Fruit fly (Drosophila melanogaster) whole organism, embryonic: ENCODE measurements around the gene alpha-Est3.
A peak's percentile ranks its signal among the peaks of the same experiment; 100 is the strongest.

Source experiments
- Blimp-1 ChIP-seq: fragments of 200-800 bp; sonication (Bioruptor generic); optimal IDR thresholded peaks from 3 replicates; lab custom pipeline; 2018; ENCODE audit warnings: missing biosample characterization, missing genetic modification characterization, mild to moderate bottlenecking, moderate library complexity, missing genetic modification reagents
- CG10565 ChIP-seq: fragments of 200-800 bp; sonication (Bioruptor generic); optimal IDR thresholded peaks from 3 replicates; lab custom pipeline; 2016; ENCODE audit warnings: missing biosample characterization, mild to moderate bottlenecking, missing genetic modification characterization
- CG10979 ChIP-seq: fragments of 200-800 bp; sonication (Bioruptor generic); optimal IDR thresholded peaks from 2 replicates; lab custom pipeline; 2018; ENCODE audit warnings: missing biosample characterization, mild to moderate bottlenecking, missing genetic modification characterization, moderate library complexity
- CG13287 ChIP-seq: fragments of 200-800 bp; sonication (Bioruptor generic); IDR thresholded peaks from 2 replicates; pipeline ENCODE4 v1.3.6; 2022; ENCODE audit warnings: missing biosample characterization, missing genetic modification characterization; ENCODE audit not compliant: partially characterized antibody
- CG15073 ChIP-seq: fragments of 200-800 bp; sonication (Bioruptor generic); optimal IDR thresholded peaks from 2 replicates; lab custom pipeline; 2016; ENCODE audit warnings: missing biosample characterization, missing genetic modification characterization
- CG1603 ChIP-seq: fragments of 200-800 bp; sonication (Bioruptor generic); optimal IDR thresholded peaks from 2 replicates; lab custom pipeline; 2019; ENCODE audit warnings: missing biosample characterization, mild to moderate bottlenecking, missing genetic modification characterization, moderate library complexity
- CG18619 ChIP-seq: fragments of 200-800 bp; sonication (Bioruptor generic); optimal IDR thresholded peaks from 3 replicates; lab custom pipeline; 2017; ENCODE audit warnings: missing biosample characterization, mild to moderate bottlenecking, missing genetic modification characterization
- CG30020 ChIP-seq: fragments of 200-800 bp; optimal IDR thresholded peaks from 2 replicates; lab custom pipeline; 2019; ENCODE audit warnings: missing biosample characterization, mild to moderate bottlenecking, missing genetic modification characterization, moderate library complexity
- CG31441 ChIP-seq: fragments of 200-800 bp; sonication (Bioruptor generic); IDR thresholded peaks from 2 replicates; pipeline ENCODE4 v1.3.6; 2022; ENCODE audit warnings: missing biosample characterization, missing genetic modification characterization
- CG4424 ChIP-seq: fragments of 200-800 bp; sonication (Bioruptor generic); optimal IDR thresholded peaks from 3 replicates; lab custom pipeline; 2016; ENCODE audit warnings: missing biosample characterization, missing genetic modification characterization
- CG4707 ChIP-seq: fragments of 200-800 bp; sonication (Bioruptor generic); optimal IDR thresholded peaks from 2 replicates; lab custom pipeline; 2018; ENCODE audit warnings: missing biosample characterization, mild to moderate bottlenecking, missing genetic modification characterization, moderate library complexity
- CG6654 ChIP-seq: fragments of 200-800 bp; sonication (Bioruptor generic); optimal IDR thresholded peaks from 2 replicates; lab custom pipeline; 2017; ENCODE audit warnings: missing biosample characterization, mild to moderate bottlenecking, missing genetic modification characterization
- CG6791 ChIP-seq: fragments of 200-800 bp; sonication (Bioruptor generic); IDR thresholded peaks from 3 replicates; pipeline ENCODE4 v1.3.6; 2022; ENCODE audit warnings: missing biosample characterization, missing genetic modification characterization; ENCODE audit not compliant: partially characterized antibody
- CG7839 ChIP-seq: fragments of 200-800 bp; sonication (Bioruptor generic); optimal IDR thresholded peaks from 3 replicates; lab custom pipeline; 2018; ENCODE audit warnings: missing biosample characterization, mild to moderate bottlenecking, missing genetic modification characterization, moderate library complexity
- CG8388 ChIP-seq: fragments of 200-800 bp; sonication (Bioruptor generic); optimal IDR thresholded peaks from 2 replicates; lab custom pipeline; 2019; ENCODE audit warnings: missing biosample characterization, mild to moderate bottlenecking, missing genetic modification characterization, moderate library complexity
- ERR ChIP-seq: fragments of 200-800 bp; sonication (Bioruptor generic); optimal IDR thresholded peaks from 2 replicates; lab custom pipeline; 2016; ENCODE audit warnings: missing biosample characterization, missing genetic modification characterization
- Ets65A ChIP-seq: fragments of 200-800 bp; sonication (Bioruptor generic); peaks from one replicate; lab custom pipeline; 2016; ENCODE audit warnings: missing biosample characterization, missing genetic modification characterization
- Hr3 ChIP-seq: fragments of 200-800 bp; sonication (Bioruptor generic); optimal IDR thresholded peaks from 3 replicates; lab custom pipeline; 2016; ENCODE audit warnings: missing biosample characterization, missing genetic modification characterization
- Hr51 ChIP-seq, 2 experiments: fragments of 200-800 bp; sonication (Bioruptor generic); optimal IDR thresholded peaks; 2 replicates in 1 of 2; 3 replicates in 1 of 2; lab custom pipeline; 2016 to 2018; ENCODE audit warnings: missing biosample characterization in 2 of 2, missing genetic modification characterization in 2 of 2, mild to moderate bottlenecking in 1 of 2, moderate library complexity in 1 of 2
- Med ChIP-seq: fragments of 200-800 bp; sonication (Bioruptor generic); peaks from one replicate; lab custom pipeline; 2016; ENCODE audit warnings: missing biosample characterization, missing genetic modification characterization, mild to moderate bottlenecking, inconsistent platforms, moderate library complexity
- Nf-YA ChIP-seq: fragments of 200-800 bp; sonication (Bioruptor generic); IDR thresholded peaks from 2 replicates; pipeline ENCODE4 v1.3.6; 2022; ENCODE audit warnings: missing biosample characterization, missing genetic modification characterization
- PHDP ChIP-seq: fragments of 200-800 bp; sonication (Bioruptor generic); optimal IDR thresholded peaks from 3 replicates; lab custom pipeline; 2018; ENCODE audit warnings: missing biosample characterization, mild to moderate bottlenecking, missing genetic modification characterization, moderate library complexity
- Six4 ChIP-seq: fragments of 200-800 bp; sonication (Bioruptor generic); optimal IDR thresholded peaks from 2 replicates; lab custom pipeline; 2016; ENCODE audit warnings: missing biosample characterization, missing genetic modification characterization
- Sry-β ChIP-seq: fragments of 200-800 bp; sonication (Bioruptor generic); optimal IDR thresholded peaks from 2 replicates; lab custom pipeline; 2018; ENCODE audit warnings: missing biosample characterization, mild to moderate bottlenecking, missing genetic modification characterization, moderate library complexity
- Ssrp ChIP-seq: fragments of 200-800 bp; sonication (Bioruptor generic); optimal IDR thresholded peaks from 2 replicates; lab custom pipeline; 2018; ENCODE audit warnings: missing biosample characterization, mild to moderate bottlenecking, missing genetic modification characterization, moderate library complexity
- Xbp1 ChIP-seq: fragments of 200-800 bp; sonication (Bioruptor generic); optimal IDR thresholded peaks from 3 replicates; lab custom pipeline; 2016; ENCODE audit warnings: missing biosample characterization, mild to moderate bottlenecking, missing genetic modification characterization
- ac ChIP-seq: fragments of 200-800 bp; sonication (Bioruptor generic); optimal IDR thresholded peaks from 3 replicates; lab custom pipeline; 2017; ENCODE audit warnings: missing biosample characterization, mild to moderate bottlenecking, missing genetic modification characterization
- az2 ChIP-seq: fragments of 200-800 bp; sonication (Bioruptor generic); optimal IDR thresholded peaks from 3 replicates; lab custom pipeline; 2016; ENCODE audit warnings: missing biosample characterization, missing genetic modification characterization
- croc ChIP-seq: fragments of 200-800 bp; sonication (Bioruptor generic); conservative IDR thresholded peaks from 3 replicates; pipeline ENCODE4 v1.3.6; 2022; ENCODE audit warnings: missing biosample characterization, missing genetic modification characterization
- dati ChIP-seq: fragments of 200-800 bp; sonication (Bioruptor generic); IDR thresholded peaks from 2 replicates; pipeline ENCODE4 v1.3.6; 2022; ENCODE audit warnings: missing biosample characterization, missing genetic modification characterization
- dmrt11E ChIP-seq: fragments of 200-800 bp; sonication (Bioruptor generic); optimal IDR thresholded peaks from 3 replicates; lab custom pipeline; 2018; ENCODE audit warnings: missing biosample characterization, mild to moderate bottlenecking, missing genetic modification characterization, moderate library complexity
- dpn ChIP-seq, 2 experiments: fragments of 200-800 bp; sonication (Bioruptor generic); optimal IDR thresholded peaks; 3 replicates each; lab custom pipeline; 2016; ENCODE audit warnings: missing biosample characterization in 2 of 2, missing genetic modification characterization in 2 of 2
- esg ChIP-seq: fragments of 200-800 bp; sonication (Bioruptor generic); conservative IDR thresholded peaks from 2 replicates; pipeline ENCODE4 v1.3.6; 2022; ENCODE audit warnings: missing biosample characterization, missing genetic modification characterization
- ham ChIP-seq: fragments of 200-800 bp; sonication (Bioruptor generic); IDR thresholded peaks from 2 replicates; pipeline ENCODE4 v1.3.6; 2022; ENCODE audit warnings: missing biosample characterization, missing genetic modification characterization
- her ChIP-seq: fragments of 200-800 bp; sonication (Bioruptor generic); optimal IDR thresholded peaks from 2 replicates; lab custom pipeline; 2016; ENCODE audit warnings: missing biosample characterization, missing genetic modification characterization
- hth ChIP-seq: fragments of >200 bp; optimal IDR thresholded peaks from 2 replicates; lab custom pipeline; 2017; ENCODE audit warnings: inconsistent platforms
- jigr1 ChIP-seq: fragments of 200-800 bp; sonication (Bioruptor generic); IDR thresholded peaks from 3 replicates; pipeline ENCODE4 v1.3.6; 2022; ENCODE audit warnings: missing biosample characterization, missing genetic modification characterization
- lilli ChIP-seq: fragments of 200-800 bp; sonication (Bioruptor generic); optimal IDR thresholded peaks from 3 replicates; lab custom pipeline; 2016; ENCODE audit warnings: missing biosample characterization, missing genetic modification characterization
- lmd ChIP-seq: fragments of 200-800 bp; sonication (Bioruptor generic); IDR thresholded peaks from 2 replicates; pipeline ENCODE4 v1.3.6; 2022; ENCODE audit warnings: missing biosample characterization, missing genetic modification characterization
- mam ChIP-seq: fragments of 200-800 bp; sonication (Bioruptor generic); optimal IDR thresholded peaks from 3 replicates; lab custom pipeline; 2016; ENCODE audit warnings: missing biosample characterization, missing genetic modification characterization
- mirr ChIP-seq: fragments of 200-800 bp; sonication (Bioruptor generic); optimal IDR thresholded peaks from 3 replicates; lab custom pipeline; 2018; ENCODE audit warnings: missing biosample characterization, mild to moderate bottlenecking, missing genetic modification characterization
- pb ChIP-seq: fragments of 200-800 bp; sonication (Bioruptor generic); optimal IDR thresholded peaks from 3 replicates; lab custom pipeline; 2016; ENCODE audit warnings: missing biosample characterization, missing genetic modification characterization
- slbo ChIP-seq: fragments of 200-800 bp; sonication (Bioruptor generic); IDR thresholded peaks from 2 replicates; pipeline ENCODE4 v1.3.6; 2022; ENCODE audit warnings: missing biosample characterization, missing genetic modification characterization
- sqz ChIP-seq: fragments of 200-800 bp; sonication (Bioruptor generic); optimal IDR thresholded peaks from 3 replicates; lab custom pipeline; 2018; ENCODE audit warnings: missing biosample characterization, mild to moderate bottlenecking, missing genetic modification characterization
- tio ChIP-seq: fragments of 200-800 bp; sonication (Bioruptor generic); optimal IDR thresholded peaks from 2 replicates; lab custom pipeline; 2017; ENCODE audit warnings: missing biosample characterization, missing genetic modification characterization, inconsistent platforms
- wor ChIP-seq: fragments of 200-800 bp; sonication (Bioruptor generic); IDR thresholded peaks from 2 replicates; pipeline ENCODE4 v1.3.6; 2022; ENCODE audit warnings: missing biosample characterization, missing genetic modification characterization
- z ChIP-seq: fragments of 200-800 bp; sonication (Bioruptor generic); IDR thresholded peaks from 3 replicates; pipeline ENCODE4 v1.3.6; 2022; ENCODE audit warnings: missing biosample characterization, missing genetic modification characterization
- zen2 ChIP-seq: fragments of 200-800 bp; sonication (Bioruptor generic); IDR thresholded peaks from 3 replicates; pipeline ENCODE4 v1.3.6; 2022; ENCODE audit warnings: missing biosample characterization, missing genetic modification characterization; ENCODE audit not compliant: partially characterized antibody

alpha-Est3 gene

dm6 chr3R:7493745-7494144, 47.7 kb downstream of the alpha-Est3 start, which contains the start of gene alpha-Est10:
TSS of gene alpha-Est10 (minus strand) at chr3R:7493845.
- TF ChIP-seq CG10979 (tag; lab: Kevin White, UChicago), result no peak
- TF ChIP-seq az2 (GFP tag; lab: Kevin White, UChicago), result no peak
- TF ChIP-seq Hr3 (GFP tag; lab: Kevin White, UChicago), result no peak
- no peak for TF ChIP-seq dati (GFP tag; lab: Robert Waterston, UW)
- no peak for TF ChIP-seq CG6791 (GFP tag; lab: Robert Waterston, UW)
- TF ChIP-seq, all 482 proteins: peak for 0

- TF ChIP-seq Med, result peak; percentile 35
- TF ChIP-seq CG4424, result no peak
Measured at dm6 chr3R:7493171-7493570, 48.3 kb downstream of the alpha-Est3 start, which contains the start of gene CG42656. TSS of gene CG42656 (minus strand) at chr3R:7493271.

dm6 chr3R:7492099-7492498, 49.3 kb downstream of the alpha-Est3 start:
- TF ChIP-seq CG18619 (GFP tag; lab: Kevin White, UChicago) (no peak), her (no peak), dpn (GFP tag; optimal IDR thresholded peaks at IDR 0.05; lab: Kevin White, UChicago) (peak; percentile 15 to 40), Xbp1 (GFP tag; lab: Kevin White, UChicago) (peak; percentile 8), Blimp-1 (GFP tag; lab: Kevin White, UChicago) (peak; percentile 25), CG6654 (GFP tag; lab: Kevin White, UChicago) (no peak), Ssrp (tag; lab: Kevin White, UChicago) (no peak), Ets65A (GFP tag; lab: Kevin White, UChicago) (peak; percentile 36), PHDP (tag; lab: Kevin White, UChicago) (no peak), pb (no peak), jigr1 (GFP tag; lab: Robert Waterston, UW) (no peak), croc (GFP tag; lab: Robert Waterston, UW) (no peak), Sry-β (GFP tag; lab: Kevin White, UChicago) (no peak), dmrt11E (tag; lab: Kevin White, UChicago) (no peak), z (GFP tag; lab: Robert Waterston, UW) (no peak), hth (no peak), mam (peak; percentile 22), tio (no peak), mirr (peak; percentile 30), ERR (GFP tag; lab: Kevin White, UChicago) (peak; percentile 69), Hr51 (GFP tag; optimal IDR thresholded peaks at IDR 0.05; lab: Kevin White, UChicago) (peak in 1 of 2 experiments; percentile 40), lilli (GFP tag; lab: Kevin White, UChicago) (peak; percentile 47), CG4707 (GFP tag; lab: Kevin White, UChicago) (no peak), CG10565 (GFP tag; lab: Kevin White, UChicago) (no peak), sqz (GFP tag; lab: Kevin White, UChicago) (no peak), slbo (peak; percentile 61), ham (no peak), lmd (GFP tag; lab: Robert Waterston, UW) (no peak; the same call in 1 of the 2 replicates), wor (no peak), ac (GFP tag; lab: Kevin White, UChicago) (no peak), CG31441 (GFP tag; lab: Robert Waterston, UW) (0 out of 2 replicates have a peak, but pooled peaks have one; percentile 10), CG30020 (tag; lab: Kevin White, UChicago) (no peak), Nf-YA (GFP tag; lab: Robert Waterston, UW) (no peak), CG7839 (tag; lab: Kevin White, UChicago) (peak; percentile 51), CG15073 (GFP tag; lab: Kevin White, UChicago) (no peak), CG8388 (GFP tag; lab: Kevin White, UChicago) (no peak), CG13287 (GFP tag; lab: Robert Waterston, UW) (peak; percentile 48; the same call in 1 of the 2 replicates), esg (GFP tag; lab: Robert Waterston, UW) (0 out of 2 replicates have a peak, but pooled peaks have one; percentile 10), CG1603 (tag; lab: Kevin White, UChicago) (peak; percentile 34), Six4 (GFP tag; lab: Kevin White, UChicago) (no peak), zen2 (GFP tag; lab: Robert Waterston, UW) (no peak)
